Fruit fly (Drosophila melanogaster) Kc167 (cell line): ENCODE results near the gene Mpi.

Experiments used
- Myc ChIP-seq: fragments of >200 bp; optimal IDR thresholded peaks from 2 replicates; lab custom pipeline; 2017; ENCODE audit warnings: missing external identifiers
- Sin3A ChIP-seq: fragments of >200 bp; optimal IDR thresholded peaks from 2 replicates; lab custom pipeline; 2018; ENCODE audit warnings: missing external identifiers
- h ChIP-seq: fragments of >200 bp; optimal IDR thresholded peaks from 3 replicates; lab custom pipeline; 2018; ENCODE audit warnings: missing external identifiers
- insv ChIP-seq: fragments of >200 bp; optimal IDR thresholded peaks from 3 replicates; lab custom pipeline; 2018; ENCODE audit warnings: missing external identifiers
- psq ChIP-seq: fragments of >200 bp; optimal IDR thresholded peaks from 2 replicates; lab custom pipeline; 2017; ENCODE audit warnings: missing external identifiers
- ttk ChIP-seq: sonication (Bioruptor generic); optimal IDR thresholded peaks from 2 replicates; lab custom pipeline; 2017; ENCODE audit warnings: missing external identifiers

The Mpi gene

DNA sequence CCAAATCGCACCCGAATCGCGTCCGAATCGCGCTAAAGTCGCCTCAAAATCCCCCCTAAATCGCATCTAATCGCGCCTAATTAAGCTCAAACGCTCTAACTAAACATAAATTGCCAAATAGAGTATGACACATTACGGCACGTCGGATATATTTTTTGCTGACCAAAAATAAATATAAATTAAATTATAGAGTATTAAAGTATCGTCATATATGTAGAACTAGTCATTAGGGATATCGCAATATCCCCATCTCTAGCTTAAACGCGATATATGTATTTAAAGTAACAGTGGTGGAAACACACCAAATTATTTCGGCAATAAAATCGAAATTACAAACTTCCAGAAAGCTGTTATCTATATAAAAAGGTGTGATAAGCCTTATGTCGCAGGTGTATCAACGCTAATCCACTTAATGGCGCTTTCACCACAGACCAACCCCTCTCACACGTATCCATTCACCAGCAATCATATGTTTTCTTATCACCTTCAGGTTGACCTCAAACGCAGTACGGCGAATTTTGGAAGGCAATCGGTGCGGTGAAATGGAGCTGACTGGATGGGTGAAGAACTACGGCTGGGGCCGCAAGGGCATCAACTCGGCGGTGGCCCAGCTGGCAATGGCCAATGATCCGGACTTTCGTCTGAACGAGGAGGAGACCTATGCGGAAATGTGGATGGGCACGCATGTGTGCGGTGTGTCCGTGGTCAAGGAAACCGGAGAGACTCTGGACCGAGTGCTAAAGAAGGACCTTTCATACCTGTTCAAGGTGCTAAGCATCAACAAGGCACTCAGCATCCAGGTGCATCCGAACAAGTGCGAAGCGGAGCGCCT, at the start of gene Mpi:
Mpi (plus strand) TSS at position 263 of the 832 bp plus-strand sequence.
- TF ChIP-seq Myc (lab: Kevin White, UChicago) (no peak), insv (lab: Kevin White, UChicago) (no peak)

DNA sequence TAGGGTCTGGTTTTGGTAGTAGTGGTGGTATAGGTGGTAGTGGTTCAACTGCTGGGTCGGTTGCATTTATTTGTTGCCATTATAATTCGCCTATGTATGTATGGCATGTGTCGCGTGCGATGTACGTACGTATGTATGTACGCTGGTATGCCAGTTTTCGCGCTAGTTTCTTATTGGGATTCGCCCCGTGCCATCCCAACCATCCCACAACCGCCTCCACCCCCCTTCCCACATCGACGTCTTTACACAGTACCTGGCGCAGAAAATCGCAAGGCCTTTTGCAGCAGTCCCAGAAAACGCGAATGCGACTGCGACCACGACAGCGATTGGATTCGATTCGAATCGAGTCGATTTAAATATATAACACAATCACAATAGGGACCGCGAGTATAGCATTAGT, 49.2 kb upstream of the Mpi start:
- TF ChIP-seq insv (lab: Kevin White, UChicago) (no peak), Sin3A (lab: Kevin White, UChicago) (no peak), psq (lab: Kevin White, UChicago) (no peak), ttk (no peak), h (no peak), Myc (lab: Kevin White, UChicago) (no peak)

DNA sequence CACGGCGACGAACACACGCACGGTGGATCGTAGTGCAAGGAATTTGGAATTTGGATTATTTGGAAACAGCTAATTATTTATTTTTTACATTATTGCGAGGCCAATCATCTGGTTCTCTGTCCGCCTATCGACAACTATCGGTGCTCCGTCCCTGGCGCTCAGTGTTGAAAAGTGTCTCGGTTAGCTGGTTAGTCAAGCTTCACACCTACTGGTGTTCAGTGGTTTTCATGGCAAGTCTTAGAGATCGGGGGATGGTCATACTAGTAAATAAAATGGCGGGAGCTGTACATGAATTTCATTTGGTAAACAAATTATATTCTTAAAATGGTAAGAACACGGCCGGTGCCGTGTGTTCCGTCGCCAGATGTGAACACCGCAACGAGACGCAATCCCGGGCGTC, 48.5 kb upstream of the Mpi start, which contains the start of the genes trbd and dmt:
trbd (minus strand) TSS at position 152 of the 400 bp plus-strand sequence.
dmt (plus strand) TSS at position 257 of the 400 bp plus-strand sequence.
- TF ChIP-seq Sin3A (lab: Kevin White, UChicago): no peak
- TF ChIP-seq ttk: no peak
- no peak for TF ChIP-seq h
- TF ChIP-seq insv (lab: Kevin White, UChicago): no peak
- TF ChIP-seq Myc (lab: Kevin White, UChicago): no peak
- TF ChIP-seq psq (lab: Kevin White, UChicago): no peak

DNA sequence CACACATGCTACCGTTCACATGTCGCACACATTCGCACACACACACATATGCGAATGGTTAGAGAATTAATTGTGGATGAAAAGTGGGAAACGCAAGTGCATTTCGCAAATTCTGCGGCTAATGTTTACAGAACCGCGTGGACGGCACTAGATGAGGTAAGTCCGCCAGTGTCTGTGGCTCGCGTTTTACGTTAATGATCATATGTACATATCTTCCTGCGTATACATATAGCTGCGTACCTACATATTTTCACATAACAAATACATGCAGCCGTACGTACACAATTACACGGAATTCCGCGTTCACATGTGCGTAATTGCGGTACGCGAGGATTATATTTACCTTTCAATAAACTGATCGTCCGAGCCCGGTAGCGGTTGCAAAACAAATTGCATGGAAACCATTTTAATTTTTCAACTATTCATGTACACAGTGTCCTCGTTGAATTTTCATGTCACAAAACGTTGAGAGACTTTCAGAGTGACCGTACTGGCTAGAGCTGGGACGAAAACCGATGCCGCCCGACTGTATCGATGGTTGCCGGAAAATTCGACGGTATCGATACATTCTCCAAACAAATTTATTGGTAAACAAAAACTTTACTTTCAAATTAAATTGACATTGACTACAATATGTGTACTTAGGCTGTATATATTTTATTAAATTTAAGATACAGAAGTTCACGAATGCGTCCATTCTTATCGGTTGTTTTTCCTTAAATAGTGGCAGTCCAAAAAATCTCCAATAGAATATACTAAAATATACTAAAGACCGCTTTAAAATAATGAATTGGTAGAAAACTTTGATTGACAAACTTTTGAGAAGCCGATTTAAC, 34.1 kb upstream of the Mpi start, which contains the start of gene hyd:
hyd (minus strand) TSS at position 495 of the 836 bp plus-strand sequence.
- TF ChIP-seq psq (lab: Kevin White, UChicago): no peak
- TF ChIP-seq ttk: no peak
- no peak for TF ChIP-seq insv (lab: Kevin White, UChicago)
- no peak for TF ChIP-seq h
- no peak for TF ChIP-seq Sin3A (lab: Kevin White, UChicago)
- TF ChIP-seq Myc (lab: Kevin White, UChicago): no peak

DNA sequence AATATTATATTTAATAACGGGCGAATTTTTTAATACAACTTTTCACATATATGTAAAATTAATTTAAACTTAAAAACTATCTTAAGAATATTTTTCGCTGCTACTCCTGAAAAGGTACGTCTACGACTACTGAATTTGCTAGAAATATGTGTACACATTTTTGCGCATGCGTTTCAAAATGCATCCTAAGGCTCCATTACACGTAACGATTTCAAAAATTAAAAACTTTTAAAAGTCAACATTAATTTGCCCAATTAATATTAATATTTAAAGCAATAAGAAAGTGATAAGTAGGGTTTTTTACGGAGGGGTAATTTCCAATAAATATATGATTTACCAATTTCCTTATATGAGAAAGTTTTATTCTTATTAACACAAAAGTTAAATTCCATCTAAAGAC, 28.6 kb upstream of the Mpi start, which contains the start of gene FoxP:
FoxP (minus strand) TSS at position 89 of the 400 bp plus-strand sequence.
- TF ChIP-seq Sin3A (lab: Kevin White, UChicago): no peak
- no peak for TF ChIP-seq h
- no peak for TF ChIP-seq insv (lab: Kevin White, UChicago)
- TF ChIP-seq ttk: no peak
- no peak for TF ChIP-seq Myc (lab: Kevin White, UChicago)
- no peak for TF ChIP-seq psq (lab: Kevin White, UChicago)

DNA sequence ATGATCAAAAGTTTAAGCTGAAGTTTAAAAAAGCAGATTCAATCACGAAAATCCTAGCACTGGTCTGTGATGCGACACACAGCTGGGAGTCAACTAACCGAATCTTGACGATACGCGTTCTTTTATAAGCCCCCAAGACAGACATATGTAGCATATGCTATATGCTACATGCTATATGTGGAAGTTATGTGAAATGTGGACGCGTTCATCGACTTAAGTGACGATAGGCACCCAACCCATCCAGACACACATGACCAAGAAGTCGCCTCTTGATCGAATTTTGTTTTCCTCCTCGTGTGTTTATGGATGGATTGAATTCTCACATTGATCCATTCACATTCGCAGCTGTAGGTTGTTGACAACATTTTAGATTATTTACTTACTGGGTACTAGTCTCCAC, 26.3 kb upstream of the Mpi start, which contains the start of gene alphaTub85E:
alphaTub85E (minus strand) TSS at position 101 of the 400 bp plus-strand sequence.
- TF ChIP-seq psq (lab: Kevin White, UChicago): no peak
- no peak for TF ChIP-seq Myc (lab: Kevin White, UChicago)
- no peak for TF ChIP-seq Sin3A (lab: Kevin White, UChicago)
- no peak for TF ChIP-seq insv (lab: Kevin White, UChicago)
- no peak for TF ChIP-seq h
- TF ChIP-seq ttk: no peak

DNA sequence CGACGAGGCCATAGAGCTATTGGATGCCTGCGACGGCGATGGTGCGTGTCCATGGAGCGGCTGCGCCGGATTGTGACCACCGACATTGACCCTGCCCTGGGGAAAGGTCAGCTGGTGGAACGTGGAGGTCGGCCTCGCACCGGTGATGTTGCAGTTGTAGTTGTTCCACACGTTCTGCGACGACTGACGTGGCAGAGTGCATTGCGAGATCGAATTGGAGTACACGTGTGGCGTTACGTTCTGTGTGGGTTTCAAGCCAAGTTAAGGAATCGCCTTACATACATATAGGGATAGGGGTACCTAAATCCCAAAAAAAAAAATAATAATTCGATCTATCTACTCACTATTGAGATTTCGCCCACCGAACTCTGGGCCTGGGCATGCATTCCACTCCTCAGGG, 24.3 kb upstream of the Mpi start:
- no peak for TF ChIP-seq h
- TF ChIP-seq ttk: no peak
- TF ChIP-seq psq (lab: Kevin White, UChicago): no peak
- TF ChIP-seq Myc (lab: Kevin White, UChicago): no peak
- no peak for TF ChIP-seq insv (lab: Kevin White, UChicago)
- no peak for TF ChIP-seq Sin3A (lab: Kevin White, UChicago)

DNA sequence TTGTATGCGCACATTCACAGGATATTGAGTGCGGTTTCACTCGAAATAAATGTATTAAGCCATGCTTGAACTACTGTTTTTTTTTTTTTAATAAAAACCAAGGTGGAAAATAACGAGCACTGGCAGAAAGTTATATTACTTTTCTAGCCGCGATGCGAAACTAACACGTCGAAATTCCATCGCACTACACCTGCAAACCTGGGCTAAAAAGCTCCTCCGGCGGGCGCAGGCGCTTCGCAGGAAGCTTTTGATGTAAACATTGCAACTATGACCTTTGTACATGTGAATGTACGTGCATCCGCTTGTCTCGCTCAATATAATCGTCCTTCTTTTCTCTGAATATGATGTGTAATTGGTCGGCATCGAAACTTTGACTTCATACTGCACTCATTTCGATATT, 19.6 kb upstream of the Mpi start, which contains the start of gene side-VII:
side-VII (minus strand) TSS at position 187 of the 400 bp plus-strand sequence.
- TF ChIP-seq insv (lab: Kevin White, UChicago) (no peak), Sin3A (lab: Kevin White, UChicago) (no peak), psq (lab: Kevin White, UChicago) (no peak), h (no peak), Myc (lab: Kevin White, UChicago) (no peak), ttk (no peak)

DNA sequence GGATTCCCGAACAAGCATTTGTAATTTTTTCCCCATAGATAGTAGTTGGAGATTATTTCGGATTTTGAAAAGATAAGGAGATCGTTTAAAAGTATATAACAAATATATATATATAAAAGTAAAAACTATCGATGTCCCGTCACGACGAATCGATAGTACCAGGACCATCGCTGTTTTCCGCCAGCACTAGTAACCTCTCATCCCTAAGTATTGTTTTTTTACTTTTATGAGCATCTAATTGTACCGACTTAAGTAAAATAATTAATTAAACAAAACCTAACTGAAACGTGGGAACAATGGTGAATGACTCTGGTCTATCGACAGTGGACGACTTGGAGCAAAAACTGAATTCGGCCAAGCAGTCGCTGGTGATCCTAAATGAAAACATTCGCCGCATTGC, 18.7 kb upstream of the Mpi start, which contains the start of gene Pnn:
Pnn (plus strand) TSS at position 187 of the 400 bp plus-strand sequence.
- TF ChIP-seq ttk: no peak
- TF ChIP-seq Myc (lab: Kevin White, UChicago): no peak
- TF ChIP-seq psq (lab: Kevin White, UChicago): no peak
- no peak for TF ChIP-seq h
- TF ChIP-seq insv (lab: Kevin White, UChicago): no peak
- TF ChIP-seq Sin3A (lab: Kevin White, UChicago): no peak

DNA sequence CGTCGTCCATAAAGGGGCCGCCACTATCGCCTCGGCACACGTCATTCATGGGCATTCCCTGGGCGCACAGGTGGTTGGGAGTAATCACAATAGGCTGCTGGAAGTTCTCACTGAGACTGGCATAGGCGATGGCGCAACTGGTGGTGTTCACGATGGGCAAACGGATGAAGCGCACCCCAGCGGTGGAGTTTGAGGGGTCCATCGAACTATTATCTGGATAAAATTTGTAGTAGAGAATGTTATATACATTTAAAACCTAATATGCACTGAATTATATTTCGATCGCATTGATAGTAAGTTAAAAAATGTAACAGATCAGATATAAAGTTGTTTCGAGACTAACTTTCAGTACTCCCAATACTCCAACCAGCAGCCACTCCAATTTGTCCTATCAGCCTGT, 16.2 kb upstream of the Mpi start, which contains the start of gene CG31415:
CG31415 (plus strand) TSS at position 301 of the 400 bp plus-strand sequence.
- no peak for TF ChIP-seq psq (lab: Kevin White, UChicago)
- no peak for TF ChIP-seq insv (lab: Kevin White, UChicago)
- no peak for TF ChIP-seq Myc (lab: Kevin White, UChicago)
- TF ChIP-seq h: no peak
- no peak for TF ChIP-seq Sin3A (lab: Kevin White, UChicago)
- no peak for TF ChIP-seq ttk

DNA sequence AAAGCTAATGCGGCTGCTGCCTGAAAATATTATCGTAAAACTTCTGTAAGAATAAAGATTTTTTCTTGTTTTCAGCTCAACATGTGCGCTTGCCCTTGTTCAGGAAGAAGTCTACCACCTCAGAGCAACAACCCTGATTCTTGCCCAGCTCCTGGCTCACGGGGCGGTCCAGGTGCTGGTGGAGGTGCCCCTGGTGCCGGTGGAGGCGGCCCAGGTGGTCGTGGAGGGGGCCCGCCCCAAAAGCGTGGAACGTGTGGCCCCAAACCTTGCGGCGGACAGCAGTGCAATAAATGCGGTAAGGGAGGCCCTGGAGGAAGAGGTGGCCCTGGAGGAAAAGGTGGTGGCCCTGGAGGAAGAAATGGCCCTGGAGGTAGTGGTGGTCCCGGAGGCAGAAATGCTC, 15.4 kb upstream of the Mpi start:
- TF ChIP-seq insv (lab: Kevin White, UChicago) (no peak), ttk (no peak), psq (lab: Kevin White, UChicago) (no peak), Sin3A (lab: Kevin White, UChicago) (no peak), h (no peak), Myc (lab: Kevin White, UChicago) (no peak)
